5 fruit fly cellular contexts compared by ENCODE assay signal in genomic region chrX:19666991-19667409, dm6.
A peak's percentile ranks its signal among the peaks of the same experiment; 100 is the strongest.
TF ChIP-seq lines count a peak whose summit lies in the region.

TSS of gene Zw (plus strand) at chrX:19667252.

TF ChIP-seq in whole organism, adult, 20 proteins besides CTCF, POLR2A, EP300 and RAD21 (continued from another document):
- peak; percentile 25 for TF ChIP-seq CG11617 (GFP tag; optimal IDR thresholded peaks at IDR 0.05; lab: Kevin White, UChicago)
- TF ChIP-seq CG7045 (GFP tag; optimal IDR thresholded peaks at IDR 0.05; lab: Kevin White, UChicago), result peak; percentile 24

TF ChIP-seq in whole organism, embryonic, 481 proteins besides CTCF, POLR2A, EP300 and RAD21 (continued from another document and continues in another):
- TF ChIP-seq phol (tag; optimal IDR thresholded peaks at IDR 0.05; lab: Kevin White, UChicago), result peak; percentile 34
- no peak for TF ChIP-seq CG3726 (GFP tag; IDR thresholded peaks at IDR 0.05; lab: Robert Waterston, UW)
- TF ChIP-seq HHEX (GFP tag; optimal IDR thresholded peaks at IDR 0.05; lab: Kevin White, UChicago), result peak; percentile 19
- peak; percentile 20 for TF ChIP-seq zen (tag; optimal IDR thresholded peaks at IDR 0.05; lab: Kevin White, UChicago)
- peak; percentile 38; the same call in 1 of the 2 replicates for TF ChIP-seq MBD-R2 (GFP tag; IDR thresholded peaks at IDR 0.05; lab: Robert Waterston, UW)
- peak; percentile 23 for TF ChIP-seq Hsf (GFP tag; optimal IDR thresholded peaks at IDR 0.05; lab: Kevin White, UChicago)
- TF ChIP-seq ato (GFP tag; IDR thresholded peaks at IDR 0.05; lab: Robert Waterston, UW; ENCODE audit: partially characterized antibody), result no peak
- TF ChIP-seq CG6683 (GFP tag; optimal IDR thresholded peaks at IDR 0.05; lab: Kevin White, UChicago), result no peak
- TF ChIP-seq wek (GFP tag; optimal IDR thresholded peaks at IDR 0.05; lab: Kevin White, UChicago), result no peak
- 0 out of 2 replicates have a peak, but pooled peaks have one; percentile 27 for TF ChIP-seq rib (GFP tag; IDR thresholded peaks at IDR 0.05; lab: Robert Waterston, UW)
- peak; percentile 72 for TF ChIP-seq Aef1 (GFP tag; IDR thresholded peaks at IDR 0.05; lab: Robert Waterston, UW)
- TF ChIP-seq CG4730 (GFP tag; IDR thresholded peaks at IDR 0.05; lab: Robert Waterston, UW), result peak; percentile 42; the same call in 1 of the 2 replicates
- peak; percentile 83 for TF ChIP-seq Adf1 (GFP tag; IDR thresholded peaks at IDR 0.05; lab: Robert Waterston, UW)
- TF ChIP-seq bsh (GFP tag; optimal IDR thresholded peaks at IDR 0.05; lab: Kevin White, UChicago), result peak in 1 of 2 experiments; percentile 34
- TF ChIP-seq nmo (GFP tag; optimal IDR thresholded peaks at IDR 0.05; lab: Kevin White, UChicago), result peak; percentile 46
- peak; percentile 45 for TF ChIP-seq CG16815 (GFP tag; optimal IDR thresholded peaks at IDR 0.05; lab: Kevin White, UChicago)
- no peak for TF ChIP-seq maf-S (GFP tag; optimal IDR thresholded peaks at IDR 0.05; lab: Kevin White, UChicago)
- no peak for TF ChIP-seq CG5953 (GFP tag; IDR thresholded peaks at IDR 0.05; lab: Robert Waterston, UW)
- peak; percentile 35 for TF ChIP-seq CG10979 (tag; optimal IDR thresholded peaks at IDR 0.05; lab: Kevin White, UChicago)
- TF ChIP-seq nerfin-2 (GFP tag; IDR thresholded peaks at IDR 0.05; lab: Robert Waterston, UW; ENCODE audit: partially characterized antibody), result no peak
- no peak for TF ChIP-seq CG7928 (GFP tag; optimal IDR thresholded peaks at IDR 0.05; lab: Kevin White, UChicago)
- no peak for TF ChIP-seq Tbp (GFP tag; optimal IDR thresholded peaks at IDR 0.05; lab: Kevin White, UChicago)
- no peak for TF ChIP-seq NK7.1 (GFP tag; optimal IDR thresholded peaks at IDR 0.05; lab: Kevin White, UChicago)
- peak; percentile 40; the same call in 1 of the 2 replicates for TF ChIP-seq Taf1 (GFP tag; IDR thresholded peaks at IDR 0.05; lab: Robert Waterston, UW)
- peak; percentile 56 for TF ChIP-seq Dip3 (GFP tag; optimal IDR thresholded peaks at IDR 0.05; lab: Kevin White, UChicago)
- TF ChIP-seq CG1233 (GFP tag; optimal IDR thresholded peaks at IDR 0.05; lab: Kevin White, UChicago), result peak; percentile 7
- peak; percentile 48 for TF ChIP-seq B-H2 (GFP tag; optimal IDR thresholded peaks at IDR 0.05; lab: Kevin White, UChicago)
- TF ChIP-seq gsb-n (tag; optimal IDR thresholded peaks at IDR 0.05; lab: Kevin White, UChicago), result no peak
- TF ChIP-seq NC2α (GFP tag; optimal IDR thresholded peaks at IDR 0.05; lab: Kevin White, UChicago), result no peak
- no peak for TF ChIP-seq pho (GFP tag; optimal IDR thresholded peaks at IDR 0.05; lab: Kevin White, UChicago)
- peak; percentile 46 for TF ChIP-seq CG9609 (GFP tag; optimal IDR thresholded peaks at IDR 0.05; lab: Kevin White, UChicago)
- no peak for TF ChIP-seq CG6254 (GFP tag; optimal IDR thresholded peaks at IDR 0.05; lab: Kevin White, UChicago)

TF ChIP-seq in whole organism, prepupa, 60 proteins besides CTCF, POLR2A, EP300 and RAD21 (continued from another document and continues in another):
- TF ChIP-seq Smox (GFP tag; optimal IDR thresholded peaks at IDR 0.05; lab: Kevin White, UChicago) (peak; percentile 57), CG11762 (GFP tag; optimal IDR thresholded peaks at IDR 0.05; lab: Kevin White, UChicago; ENCODE audit: insufficient read depth) (peak; percentile 18), Hr38 (GFP tag; optimal IDR thresholded peaks at IDR 0.05; lab: Kevin White, UChicago) (no peak), Eip78C (GFP tag; lab: Kevin White, UChicago) (peak; percentile 76), Hr39 (GFP tag; optimal IDR thresholded peaks at IDR 0.05; lab: Kevin White, UChicago) (peak; percentile 73), CG4318 (GFP tag; optimal IDR thresholded peaks at IDR 0.05; lab: Kevin White, UChicago) (peak; percentile 17), Sox15 (GFP tag; optimal IDR thresholded peaks at IDR 0.05; lab: Kevin White, UChicago) (peak; percentile 19), Ets21C (GFP tag; optimal IDR thresholded peaks at IDR 0.05; lab: Kevin White, UChicago) (peak; percentile 60), CG6276 (GFP tag; optimal IDR thresholded peaks at IDR 0.05; lab: Kevin White, UChicago) (no peak), CG1621 (tag; optimal IDR thresholded peaks at IDR 0.05; lab: Kevin White, UChicago) (peak; percentile 2), CG6792 (GFP tag; optimal IDR thresholded peaks at IDR 0.05; lab: Kevin White, UChicago) (peak; percentile 49), Sox102F (GFP tag; optimal IDR thresholded peaks at IDR 0.05; lab: Kevin White, UChicago) (peak; percentile 49), spab (GFP tag; optimal IDR thresholded peaks at IDR 0.05; lab: Kevin White, UChicago) (peak; percentile 2), acj6 (GFP tag; optimal IDR thresholded peaks at IDR 0.05; lab: Kevin White, UChicago) (peak; percentile 41), CG6854 (GFP tag; optimal IDR thresholded peaks at IDR 0.05; lab: Kevin White, UChicago) (peak; percentile 33), esn (GFP tag; optimal IDR thresholded peaks at IDR 0.05; lab: Kevin White, UChicago) (peak; percentile 65), CG15336 (GFP tag; IDR thresholded peaks at IDR 0.05; lab: Robert Waterston, UW) (peak; percentile 43; the same call in 1 of the 2 replicates), CG11294 (GFP tag; IDR thresholded peaks at IDR 0.05; lab: Robert Waterston, UW) (peak; percentile 34; the same call in 1 of the 2 replicates), Gug (GFP tag; IDR thresholded peaks at IDR 0.05; lab: Robert Waterston, UW) (peak; percentile 49; the same call in 1 of the 2 replicates), Met (GFP tag; optimal IDR thresholded peaks at IDR 0.05; lab: Kevin White, UChicago) (peak; percentile 72), svp (GFP tag; lab: Kevin White, UChicago) (peak; percentile 91), CG8119 (GFP tag; IDR thresholded peaks at IDR 0.05; lab: Robert Waterston, UW) (no peak), Eip75B (GFP tag; optimal IDR thresholded peaks at IDR 0.05; lab: Kevin White, UChicago) (peak; percentile 53), fd59A (GFP tag; optimal IDR thresholded peaks at IDR 0.05; lab: Kevin White, UChicago) (peak; percentile 9), lz (GFP tag; optimal IDR thresholded peaks at IDR 0.05; lab: Kevin White, UChicago) (peak; percentile 67), topi (GFP tag; optimal IDR thresholded peaks at IDR 0.05; lab: Kevin White, UChicago) (peak; percentile 66), fkh (GFP tag; optimal IDR thresholded peaks at IDR 0.05; lab: Kevin White, UChicago) (peak; percentile 44), CG31627 (GFP tag; optimal IDR thresholded peaks at IDR 0.05; lab: Kevin White, UChicago) (peak; percentile 60), CG16779 (tag; optimal IDR thresholded peaks at IDR 0.05; lab: Kevin White, UChicago) (peak; percentile 19), CG3919 (GFP tag; optimal IDR thresholded peaks at IDR 0.05; lab: Kevin White, UChicago) (peak; percentile 49), CG9139 (GFP tag; optimal IDR thresholded peaks at IDR 0.05; lab: Kevin White, UChicago) (no peak), ss (GFP tag; optimal IDR thresholded peaks at IDR 0.05; lab: Kevin White, UChicago) (peak; percentile 15 to 31), pdm3 (GFP tag; optimal IDR thresholded peaks at IDR 0.05; lab: Kevin White, UChicago) (peak; percentile 67)

TF ChIP-seq in whole organism, pupa, 21 proteins besides CTCF, POLR2A, EP300 and RAD21 (continued from another document):
- no peak for TF ChIP-seq CG10348 (GFP tag; IDR thresholded peaks at IDR 0.05; lab: Robert Waterston, UW)

TF ChIP-seq in whole organism, wandering third instar larva, 38 proteins besides CTCF, POLR2A, EP300 and RAD21 (continued from another document):
- TF ChIP-seq lola (GFP tag; optimal IDR thresholded peaks at IDR 0.05; lab: Kevin White, UChicago) (no peak), Vsx2 (GFP tag; optimal IDR thresholded peaks at IDR 0.05; lab: Kevin White, UChicago; ENCODE audit: partially characterized antibody) (no peak), OdsH (GFP tag; optimal IDR thresholded peaks at IDR 0.05; lab: Kevin White, UChicago) (peak; percentile 30), dl (GFP tag; optimal IDR thresholded peaks at IDR 0.05; lab: Kevin White, UChicago; ENCODE audit: insufficient read depth in 1 of 2, partially characterized antibody in 2 of 2) (no peak), Dfd (GFP tag; optimal IDR thresholded peaks at IDR 0.05; lab: Kevin White, UChicago) (no peak), tai (GFP tag; optimal IDR thresholded peaks at IDR 0.05; lab: Kevin White, UChicago) (no peak), sv (GFP tag; optimal IDR thresholded peaks at IDR 0.05; lab: Kevin White, UChicago) (peak; percentile 3), rgr (GFP tag; optimal IDR thresholded peaks at IDR 0.05; lab: Kevin White, UChicago) (peak; percentile 72), Mio (GFP tag; optimal IDR thresholded peaks at IDR 0.05; lab: Kevin White, UChicago) (peak; percentile 33), N (GFP tag; optimal IDR thresholded peaks at IDR 0.05; lab: Kevin White, UChicago) (no peak), Dif (GFP tag; optimal IDR thresholded peaks at IDR 0.05; lab: Kevin White, UChicago; ENCODE audit: partially characterized antibody) (no peak), pan (optimal IDR thresholded peaks at IDR 0.05; lab: Kevin White, UChicago) (no peak), brk (GFP tag; optimal IDR thresholded peaks at IDR 0.05; lab: Kevin White, UChicago) (no peak), psq (GFP tag; optimal IDR thresholded peaks at IDR 0.05; lab: Kevin White, UChicago) (peak; percentile 47), Hnf4 (GFP tag; optimal IDR thresholded peaks at IDR 0.05; lab: Kevin White, UChicago) (peak; percentile 78), Sp1 (GFP tag; optimal IDR thresholded peaks at IDR 0.05; lab: Kevin White, UChicago) (peak; percentile 51)
